Worm (Caenorhabditis elegans): ENCODE data around the gene K08D8.3.

Gene K08D8.3

ce11 chrIV:12901602-12902001 lies 4.9 kb downstream of the K08D8.3 start:
- TF ChIP-seq Y55F3AM.14 (GFP tag; optimal IDR thresholded peaks at IDR 0.05) = no peak
- peak; percentile 69 for TF ChIP-seq fos-1 (tag; optimal IDR thresholded peaks at IDR 0.05)
- TF ChIP-seq zag-1 (tag; optimal IDR thresholded peaks at IDR 0.05) = no peak
- TF ChIP-seq egl-27 (tag; optimal IDR thresholded peaks at IDR 0.05) = no peak
- TF ChIP-seq sma-9 (GFP tag; optimal IDR thresholded peaks at IDR 0.05) = peak; percentile 39
- TF ChIP-seq sma-9 (tag; optimal IDR thresholded peaks at IDR 0.05) = no peak
- no peak for TF ChIP-seq sem-4 (tag; optimal IDR thresholded peaks at IDR 0.05)

- TF ChIP-seq skn-1 (tag; optimal IDR thresholded peaks at IDR 0.05) = no peak
- no peak for TF ChIP-seq ztf-4 (tag; optimal IDR thresholded peaks at IDR 0.05)
- TF ChIP-seq elt-1 (tag; optimal IDR thresholded peaks at IDR 0.05) = no peak
- no peak for TF ChIP-seq fos-1 (tag; optimal IDR thresholded peaks at IDR 0.05)
- TF ChIP-seq lin-39 (tag; optimal IDR thresholded peaks at IDR 0.05) = no peak
- TF ChIP-seq dmd-4 (tag; optimal IDR thresholded peaks at IDR 0.05) = no peak
- no peak for TF ChIP-seq egl-27 (tag; optimal IDR thresholded peaks at IDR 0.05)
- no peak for TF ChIP-seq lin-11 (tag; optimal IDR thresholded peaks at IDR 0.05)
- no peak for TF ChIP-seq blmp-1 (tag; optimal IDR thresholded peaks at IDR 0.05; ENCODE audit: insufficient read depth)
- no peak for TF ChIP-seq alr-1 (tag; optimal IDR thresholded peaks at IDR 0.05)
These were observed 6.2 kb downstream of the K08D8.3 start, which contains the start of gene K08D8.10 for ce11 chrIV:12900267-12900666. K08D8.10 (plus strand) TSS chrIV:12900567.

DNA sequence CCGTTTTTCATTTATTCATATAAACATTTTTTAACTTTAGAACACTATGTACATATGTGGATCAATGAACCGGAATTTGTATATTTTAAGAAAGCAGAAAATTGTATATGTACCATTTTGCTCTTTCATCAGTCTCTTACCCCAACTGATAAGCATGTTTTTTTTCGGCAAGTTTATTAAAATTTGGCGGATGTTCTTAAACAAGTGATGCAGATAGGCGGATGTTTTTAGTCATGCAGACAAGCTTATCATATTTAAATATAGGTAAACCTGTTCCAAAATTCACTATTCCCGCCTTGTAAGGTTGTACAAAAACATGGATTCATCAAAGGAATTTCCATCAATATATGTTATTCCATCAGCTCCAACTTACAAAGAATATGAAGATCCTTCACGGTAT lies 7.1 kb downstream of the K08D8.3 start, which contains the start of gene K08D8.9:
Gene K08D8.9 (plus strand): TSS at position 301 of the 400 bp plus-strand sequence.
- TF ChIP-seq sem-4 (tag; optimal IDR thresholded peaks at IDR 0.05) = no peak
- no peak for TF ChIP-seq nhr-21 (tag; optimal IDR thresholded peaks at IDR 0.05)
- TF ChIP-seq lin-13 (GFP tag; optimal IDR thresholded peaks at IDR 0.05) = no peak
- TF ChIP-seq ZK546.5 (tag; optimal IDR thresholded peaks at IDR 0.05) = no peak
- no peak for TF ChIP-seq unc-39 (tag; optimal IDR thresholded peaks at IDR 0.05)
- TF ChIP-seq ztf-4 (tag; optimal IDR thresholded peaks at IDR 0.05) = no peak
- TF ChIP-seq ceh-82 (tag; optimal IDR thresholded peaks at IDR 0.05) = no peak
- TF ChIP-seq fos-1 (tag; optimal IDR thresholded peaks at IDR 0.05) = no peak
- TF ChIP-seq unc-55 (GFP tag; optimal IDR thresholded peaks at IDR 0.05) = no peak
- TF ChIP-seq R02D3.7 (tag; optimal IDR thresholded peaks at IDR 0.05) = no peak
- no peak for TF ChIP-seq ztf-1 (GFP tag; conservative IDR thresholded peaks at IDR 0.05)
- no peak for TF ChIP-seq lin-39 (tag; optimal IDR thresholded peaks at IDR 0.05)
- TF ChIP-seq nhr-6 (tag; optimal IDR thresholded peaks at IDR 0.05) = no peak
- no peak for TF ChIP-seq gmeb-1 (tag; optimal IDR thresholded peaks at IDR 0.05)
- TF ChIP-seq nhr-25 (tag; optimal IDR thresholded peaks at IDR 0.05) = no peak
- TF ChIP-seq mab-5 (tag; optimal IDR thresholded peaks at IDR 0.05) = no peak
- no peak for TF ChIP-seq elt-1 (tag; optimal IDR thresholded peaks at IDR 0.05)

ce11 chrIV:12898823-12899222 lies 7.6 kb downstream of the K08D8.3 start:
- TF ChIP-seq lin-39 (tag; optimal IDR thresholded peaks at IDR 0.05) (no peak), blmp-1 (tag; optimal IDR thresholded peaks at IDR 0.05; ENCODE audit: insufficient read depth) (no peak), nhr-237 (tag; optimal IDR thresholded peaks at IDR 0.05) (no peak), elt-1 (tag; optimal IDR thresholded peaks at IDR 0.05) (no peak)

DNA sequence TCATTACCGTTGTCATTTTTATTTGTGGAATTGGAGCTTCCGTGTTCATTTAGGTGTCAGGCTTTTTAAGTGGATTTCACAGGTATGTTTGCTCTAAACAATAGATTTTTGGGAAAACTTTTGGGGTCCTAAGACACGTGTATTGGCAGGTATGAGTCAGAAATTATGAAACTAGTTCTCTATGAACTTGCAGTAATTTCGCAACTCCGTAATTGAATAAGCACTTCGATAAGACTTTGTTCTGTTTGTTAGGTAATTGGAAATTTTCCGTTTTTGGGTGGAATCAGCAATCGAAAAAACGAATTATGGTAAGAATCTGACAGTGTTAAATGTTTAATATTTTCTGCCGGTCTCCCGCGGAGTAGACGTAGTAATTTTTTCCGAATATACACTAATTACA lies 9.3 kb downstream of the K08D8.3 start:
- TF ChIP-seq unc-55 (GFP tag; optimal IDR thresholded peaks at IDR 0.05) (no peak), lin-11 (tag; optimal IDR thresholded peaks at IDR 0.05) (no peak), alr-1 (tag; optimal IDR thresholded peaks at IDR 0.05) (no peak)

- no peak for TF ChIP-seq nhr-21 (tag; optimal IDR thresholded peaks at IDR 0.05)
- peak; percentile 70 for TF ChIP-seq fos-1 (tag; optimal IDR thresholded peaks at IDR 0.05)
These were observed 10.0 kb downstream of the K08D8.3 start, which contains the start of gene K08D8.7 for ce11 chrIV:12896371-12896882. K08D8.7 (plus strand) TSS chrIV:12896832.

- TF ChIP-seq mbf-1 (tag; optimal IDR thresholded peaks at IDR 0.05) (no peak), mab-5 (tag; optimal IDR thresholded peaks at IDR 0.05) (no peak), nhr-25 (tag; optimal IDR thresholded peaks at IDR 0.05) (no peak), elt-3 (tag; optimal IDR thresholded peaks at IDR 0.05) (no peak), gmeb-1 (tag; optimal IDR thresholded peaks at IDR 0.05) (no peak), ztf-11 (tag; optimal IDR thresholded peaks at IDR 0.05) (no peak), Y55F3AM.14 (GFP tag; optimal IDR thresholded peaks at IDR 0.05) (no peak), unc-55 (GFP tag; optimal IDR thresholded peaks at IDR 0.05) (no peak), sma-3 (GFP tag; optimal IDR thresholded peaks at IDR 0.05) (no peak)
These were observed 11.5 kb downstream of the K08D8.3 start, which contains the start of gene K08D8.11 for ce11 chrIV:12894996-12895395. K08D8.11 (plus strand) TSS chrIV:12895296.

Data from whole organism, L2 larva.